Fruit fly (Drosophila melanogaster): ENCODE measurements around the gene Wdr37.

- no peak for TF ChIP-seq CG8478 (optimal IDR thresholded peaks at IDR 0.05)
- no peak for TF ChIP-seq usp (GFP tag; optimal IDR thresholded peaks at IDR 0.05)
- TF ChIP-seq pan (optimal IDR thresholded peaks at IDR 0.05) = no peak
- no peak for TF ChIP-seq psq (optimal IDR thresholded peaks at IDR 0.05)
- TF ChIP-seq Dll (optimal IDR thresholded peaks at IDR 0.05) = no peak
- TF ChIP-seq EcR (GFP tag; optimal IDR thresholded peaks at IDR 0.05) = no peak
Measured at dm6 chr3R:18448059-18448979, 45.8 kb upstream of the Wdr37 start.
